Worm (Caenorhabditis elegans) whole organism, L4/young adult: Measurements from ENCODE around the gene T20B12.5.

Experiments
- W03F9.2 ChIP-seq: fragments of 150-350 bp; optimal IDR thresholded peaks from 2 replicates; lab custom pipeline; 2014; ENCODE audit warnings: missing biosample characterization, missing genetic modification characterization
- dao-5 ChIP-seq: sonication (generic microtip); optimal IDR thresholded peaks from 2 replicates; lab custom pipeline; 2016; ENCODE audit warnings: missing genotype, missing genetic modification characterization, moderate library complexity, missing compliant biosample characterization
- him-1 ChIP-seq: sonication (generic microtip); optimal IDR thresholded peaks from 2 replicates; lab custom pipeline; 2016; ENCODE audit warnings: missing genotype, missing genetic modification reagents, missing genetic modification characterization, missing compliant biosample characterization

Gene T20B12.5

DNA sequence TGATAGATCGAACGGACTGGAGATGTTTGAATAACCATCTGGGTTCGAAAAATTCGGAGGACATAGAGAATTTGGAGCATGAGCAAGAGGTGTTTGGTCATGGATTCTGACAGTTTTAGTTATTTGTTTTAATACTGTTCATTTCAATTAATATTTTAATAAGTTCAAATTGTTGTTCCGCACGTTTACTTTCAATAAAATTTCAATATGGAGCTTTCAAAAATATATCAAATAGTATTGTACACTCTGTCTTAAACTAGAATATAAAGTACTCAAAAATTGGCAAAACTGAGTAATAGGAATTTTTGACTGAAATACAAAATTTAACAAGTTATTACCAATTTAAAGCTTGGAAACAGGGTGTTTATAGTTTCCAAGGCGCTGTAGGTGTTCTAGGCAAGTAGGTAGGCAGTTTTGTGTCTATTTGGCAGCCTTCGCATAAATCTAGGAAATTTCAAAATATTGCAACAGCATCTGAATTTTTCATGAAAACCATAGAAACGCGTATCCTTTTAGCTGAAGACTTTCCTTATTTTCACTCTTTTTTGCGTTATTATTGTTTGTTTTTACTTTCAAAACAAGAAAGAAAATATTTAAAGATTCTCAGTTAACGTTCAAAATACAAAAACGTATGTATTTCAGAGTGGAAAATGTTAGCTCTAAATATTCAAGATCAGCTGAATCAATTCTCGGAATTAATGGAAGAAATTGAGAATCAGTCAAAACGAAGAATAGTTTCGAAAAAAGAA is at the start of gene T20B12.5, which contains the start of gene T20B12.4:
Gene T20B12.5, minus strand, starts transcription at position 101 of the 749 bp plus-strand sequence.
Gene T20B12.4, plus strand, starts transcription at position 699 of the 749 bp plus-strand sequence.
- TF ChIP-seq him-1 (tag; lab: Kevin White, UChicago) (no peak), W03F9.2 (tag; lab: Kevin White, UChicago) (no peak), dao-5 (tag; lab: Kevin White, UChicago) (no peak)

DNA sequence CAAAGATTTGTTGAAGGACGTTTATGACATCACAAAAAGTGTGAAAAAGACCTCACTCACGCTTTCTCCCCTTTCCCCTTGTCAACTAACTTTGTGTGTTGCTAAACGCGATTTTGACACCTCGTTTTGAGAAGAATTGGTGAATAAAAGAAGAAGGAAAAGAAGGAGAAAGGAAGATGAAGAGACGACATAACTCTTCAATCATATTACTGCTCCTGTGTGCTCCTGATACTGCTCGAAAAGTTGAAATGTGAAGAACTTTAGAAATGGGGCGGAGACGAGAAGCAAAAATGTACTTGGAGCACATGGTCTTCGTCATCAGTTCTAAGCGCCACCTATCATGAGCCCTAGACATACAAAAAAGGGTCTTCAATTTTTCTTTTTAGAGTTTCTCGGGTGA is 32.1 kb upstream of the T20B12.5 start:
- TF ChIP-seq him-1 (tag; lab: Kevin White, UChicago) = no peak
- no peak for TF ChIP-seq dao-5 (tag; lab: Kevin White, UChicago)
- no peak for TF ChIP-seq W03F9.2 (tag; lab: Kevin White, UChicago)

- TF ChIP-seq W03F9.2 (tag; lab: Kevin White, UChicago) (no peak), him-1 (tag; lab: Kevin White, UChicago) (no peak), dao-5 (tag; lab: Kevin White, UChicago) (no peak)
Measured at ce11 chrIII:7397196-7397595, 30.3 kb upstream of the T20B12.5 start.

DNA sequence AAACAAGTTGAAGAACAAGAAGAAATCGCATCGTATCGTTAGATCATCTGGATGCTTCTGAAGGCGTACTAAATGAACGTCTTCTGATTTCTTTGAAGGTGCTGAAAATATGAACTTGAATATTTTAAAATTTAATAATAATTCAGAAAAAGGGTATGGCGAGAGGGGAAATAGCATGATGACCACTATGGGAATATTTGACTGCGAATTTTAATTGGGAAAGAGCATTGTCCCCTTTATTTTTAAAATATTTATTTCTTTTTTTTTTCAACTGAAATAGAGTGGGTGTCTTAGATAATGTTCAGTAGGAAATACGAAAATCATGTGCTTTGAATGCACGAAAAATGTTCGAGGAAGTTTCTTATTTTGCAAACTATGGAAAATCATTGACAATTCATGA is 28.4 kb upstream of the T20B12.5 start, which contains the start of gene lgc-50:
Gene lgc-50, minus strand, starts transcription at position 101 of the 400 bp plus-strand sequence.
- TF ChIP-seq him-1 (tag; lab: Kevin White, UChicago) (no peak), W03F9.2 (tag; lab: Kevin White, UChicago) (no peak), dao-5 (tag; lab: Kevin White, UChicago) (no peak)

ce11 chrIII:7387359-7387758 is 20.4 kb upstream of the T20B12.5 start:
- TF ChIP-seq dao-5 (tag; lab: Kevin White, UChicago) = no peak
- no peak for TF ChIP-seq W03F9.2 (tag; lab: Kevin White, UChicago)
- TF ChIP-seq him-1 (tag; lab: Kevin White, UChicago) = peak; percentile 88

DNA sequence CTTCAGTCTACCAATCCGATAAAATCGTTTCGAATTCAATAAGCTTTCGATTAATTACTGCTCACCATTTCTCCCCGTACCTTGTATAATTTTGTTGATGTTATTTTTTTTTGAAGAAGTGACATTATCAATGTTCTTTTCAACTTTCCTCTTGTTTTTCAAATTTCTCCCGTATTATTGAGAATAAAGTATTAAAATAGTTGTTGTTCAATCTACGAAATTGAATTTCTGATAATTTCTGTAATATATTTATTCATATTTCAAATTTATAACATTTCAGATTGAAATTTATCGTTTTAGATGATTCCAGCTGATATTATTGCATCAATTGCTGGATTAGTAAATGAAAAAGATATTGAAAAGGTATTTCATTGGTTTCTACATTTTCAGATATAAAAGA is 19.0 kb upstream of the T20B12.5 start, which contains the start of gene trd-1:
Gene trd-1, plus strand, starts transcription at position 301 of the 400 bp plus-strand sequence.
- TF ChIP-seq him-1 (tag; lab: Kevin White, UChicago) = no peak
- no peak for TF ChIP-seq W03F9.2 (tag; lab: Kevin White, UChicago)
- TF ChIP-seq dao-5 (tag; lab: Kevin White, UChicago) = no peak

DNA sequence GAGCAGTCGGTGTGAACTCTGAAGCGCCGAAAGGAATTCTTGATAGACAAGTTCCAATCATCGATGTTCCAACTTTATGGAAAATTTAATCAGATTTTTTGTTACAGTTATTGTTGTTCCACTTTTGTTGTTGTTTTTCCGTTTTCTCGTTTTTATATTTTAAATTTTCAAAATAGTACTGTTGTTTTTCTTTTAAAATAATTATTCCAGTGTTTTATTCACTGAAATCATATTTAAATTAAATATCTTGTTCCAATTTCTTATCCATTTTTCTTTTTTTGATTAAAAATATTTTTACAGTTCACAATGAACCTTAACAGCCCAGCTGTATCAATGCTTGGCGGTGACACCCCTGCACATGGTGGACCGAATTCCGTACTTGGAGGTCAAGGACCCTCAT is 16.8 kb upstream of the T20B12.5 start, which contains the start of gene tbp-1:
Gene tbp-1, plus strand, starts transcription at position 301 of the 400 bp plus-strand sequence.
- no peak for TF ChIP-seq dao-5 (tag; lab: Kevin White, UChicago)
- no peak for TF ChIP-seq him-1 (tag; lab: Kevin White, UChicago)
- TF ChIP-seq W03F9.2 (tag; lab: Kevin White, UChicago) = no peak

DNA sequence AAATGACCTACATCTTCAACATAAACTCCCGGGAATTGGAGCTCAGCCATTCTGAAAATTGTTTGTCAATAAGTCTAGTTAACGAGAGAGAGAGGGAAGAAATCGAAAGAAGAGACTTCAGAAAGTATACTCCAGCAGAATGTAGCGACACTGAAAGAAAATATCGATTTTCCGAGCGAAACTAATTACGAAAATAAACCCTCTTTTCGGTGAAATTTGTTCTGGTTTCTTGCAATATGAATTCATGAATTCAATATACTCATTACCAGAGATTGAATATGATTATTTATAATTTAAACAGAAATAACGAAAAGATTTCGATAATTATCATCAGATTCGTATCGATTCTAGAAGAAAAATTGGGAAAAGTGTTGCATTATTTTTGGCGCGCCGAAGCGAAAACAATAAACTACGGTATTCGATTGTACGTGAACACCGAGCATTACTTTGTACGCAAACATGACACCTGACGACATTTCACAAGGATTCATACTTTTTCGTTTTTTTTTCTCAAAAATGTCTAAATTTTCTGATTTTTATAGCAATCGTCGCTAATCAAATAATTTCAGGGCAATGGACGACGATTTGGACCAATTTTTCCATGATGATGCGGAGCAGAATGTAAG is 14.7 kb upstream of the T20B12.5 start, which contains the start of the genes hmg-4 and T20B12.3:
Gene hmg-4, minus strand, starts transcription at position 51 of the 626 bp plus-strand sequence.
Gene T20B12.3, plus strand, starts transcription at position 570 of the 626 bp plus-strand sequence.
- peak; percentile 42 for TF ChIP-seq W03F9.2 (tag; lab: Kevin White, UChicago)
- no peak for TF ChIP-seq him-1 (tag; lab: Kevin White, UChicago)
- no peak for TF ChIP-seq dao-5 (tag; lab: Kevin White, UChicago)

ce11 chrIII:7380120-7380519 is 13.2 kb upstream of the T20B12.5 start:
- TF ChIP-seq dao-5 (tag; lab: Kevin White, UChicago) (no peak), W03F9.2 (tag; lab: Kevin White, UChicago) (no peak), him-1 (tag; lab: Kevin White, UChicago) (no peak)

ce11 chrIII:7378945-7379344 is 12.0 kb upstream of the T20B12.5 start, which contains the start of gene T20B12.7:
TSS of gene T20B12.7 (minus strand) at chrIII:7379045.
- TF ChIP-seq him-1 (tag; lab: Kevin White, UChicago) (no peak), dao-5 (tag; lab: Kevin White, UChicago) (no peak), W03F9.2 (tag; lab: Kevin White, UChicago) (no peak)

DNA sequence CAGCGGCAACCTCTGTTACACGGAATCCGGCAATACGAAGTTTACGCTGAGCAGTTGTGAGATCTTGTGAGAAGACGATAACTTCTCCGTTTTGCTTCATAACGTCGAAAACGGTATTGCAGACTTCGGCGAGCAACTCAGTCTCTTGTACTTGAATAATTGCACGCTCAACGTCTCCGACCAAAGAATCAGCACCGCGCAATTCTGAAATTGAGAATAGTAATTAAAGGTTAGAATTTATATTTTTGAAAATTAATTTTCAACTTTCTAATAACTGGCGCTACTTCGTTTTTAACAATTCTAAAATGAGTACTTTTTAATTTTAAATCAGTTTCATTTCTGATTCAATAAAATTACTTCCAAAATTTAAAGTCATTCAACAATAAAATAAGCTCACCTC is 11.6 kb upstream of the T20B12.5 start:
- no peak for TF ChIP-seq dao-5 (tag; lab: Kevin White, UChicago)
- no peak for TF ChIP-seq W03F9.2 (tag; lab: Kevin White, UChicago)
- TF ChIP-seq him-1 (tag; lab: Kevin White, UChicago) = no peak

DNA sequence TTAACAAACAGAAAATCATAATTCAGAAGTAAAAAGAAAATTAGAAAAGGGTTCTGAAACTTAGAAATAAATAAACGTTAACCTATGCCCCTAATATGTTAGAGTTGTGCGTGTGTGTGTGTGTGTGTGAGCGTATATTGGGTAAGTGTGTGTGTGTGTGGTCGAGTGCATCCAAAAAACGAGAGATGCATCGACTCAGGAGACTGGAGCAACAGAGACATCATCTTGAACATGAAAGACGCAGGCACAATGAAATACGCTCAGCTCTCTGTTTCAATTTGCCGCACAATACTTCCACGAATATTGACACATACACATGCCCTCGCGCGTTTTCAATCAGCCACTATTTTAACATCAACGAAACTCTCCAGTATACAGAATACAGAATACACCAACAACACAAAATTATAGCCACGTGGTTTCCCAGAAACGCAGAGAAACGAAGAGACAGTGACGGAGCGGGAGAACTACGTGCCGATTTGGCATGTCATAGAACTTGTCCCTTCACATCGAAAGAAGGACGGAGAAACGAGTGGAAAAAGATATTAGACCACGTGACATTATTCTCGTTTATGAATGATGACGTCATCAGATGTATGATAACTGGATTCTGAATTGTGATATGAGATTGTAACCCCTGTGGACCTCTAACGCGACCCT is 9.4 kb upstream of the T20B12.5 start:
- TF ChIP-seq him-1 (tag; lab: Kevin White, UChicago) (no peak), dao-5 (tag; lab: Kevin White, UChicago) (no peak), W03F9.2 (tag; lab: Kevin White, UChicago) (no peak)
